Worm (Caenorhabditis elegans): Measurements from ENCODE around the gene twk-13.

Gene twk-13

DNA sequence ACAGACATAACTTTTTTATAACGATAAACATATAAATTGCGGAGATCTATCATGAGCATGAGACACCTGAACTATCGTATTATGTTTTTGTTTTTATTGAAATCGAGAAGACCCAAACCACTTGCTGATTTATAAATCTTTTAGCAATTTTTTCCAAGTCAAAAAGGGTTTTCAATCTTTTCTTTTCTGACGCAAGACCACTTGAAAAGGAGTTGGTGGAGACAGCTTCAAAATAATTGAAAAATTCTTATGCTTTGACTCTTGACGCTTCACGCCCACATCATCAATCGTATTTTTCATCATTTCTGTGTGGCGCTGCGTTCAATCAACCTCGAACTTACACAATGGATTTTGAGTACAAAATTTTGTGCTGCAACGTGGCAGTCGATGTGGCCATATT is 33.6 kb upstream of the twk-13 start, which contains the start of gene F23H12.7 (continued):
- TF ChIP-seq ztf-18 (tag; optimal IDR thresholded peaks at IDR 0.05) = no peak

ce11 chrV:12369437-12369836 is 31.6 kb upstream of the twk-13 start, which contains the start of gene gcy-13:
TSS of gene gcy-13 (minus strand) at chrV:12369537.
- no peak for TF ChIP-seq efl-1 (GFP tag; optimal IDR thresholded peaks at IDR 0.05)
- no peak for TF ChIP-seq snpc-1.1 (tag; optimal IDR thresholded peaks at IDR 0.05; ENCODE audit: insufficient read depth)
- no peak for TF ChIP-seq egrh-3 (GFP tag; IDR thresholded peaks at IDR 0.05)
- TF ChIP-seq snpc-4 (GFP tag; optimal IDR thresholded peaks at IDR 0.05) = no peak
- TF ChIP-seq snpc-4 (tag; optimal IDR thresholded peaks at IDR 0.05) = no peak
- no peak for TF ChIP-seq cebp-2 (GFP tag; IDR thresholded peaks at IDR 0.05)
- no peak for TF ChIP-seq Y56A3A.18 (GFP tag; IDR thresholded peaks at IDR 0.05)

- TF ChIP-seq efl-1 (GFP tag; optimal IDR thresholded peaks at IDR 0.05) (no peak), hsf-1 (GFP tag; IDR thresholded peaks at IDR 0.05) (no peak), ceh-100 (GFP tag; IDR thresholded peaks at IDR 0.05) (no peak), sptf-2 (GFP tag; optimal IDR thresholded peaks at IDR 0.05) (no peak), F33H1.4 (GFP tag; IDR thresholded peaks at IDR 0.05) (no peak), hrde-1 (tag; optimal IDR thresholded peaks at IDR 0.05; ENCODE audit: borderline replicate concordance) (no peak), F49E8.2 (tag; optimal IDR thresholded peaks at IDR 0.05; ENCODE audit: insufficient read depth) (no peak), F37B4.10 (GFP tag; IDR thresholded peaks at IDR 0.05) (no peak), ztf-22 (GFP tag; optimal IDR thresholded peaks at IDR 0.05) (no peak), C06A6.2 (GFP tag; conservative IDR thresholded peaks at IDR 0.05) (no peak), rec-8 (tag; optimal IDR thresholded peaks at IDR 0.05) (no peak)
These were observed 27.3 kb upstream of the twk-13 start, which contains the start of gene fipr-2 for ce11 chrV:12365104-12365503. TSS of gene fipr-2 (plus strand) at chrV:12365348.

- no peak for TF ChIP-seq Y67H2A.10 (GFP tag; conservative IDR thresholded peaks at IDR 0.05)
- TF ChIP-seq lin-35 (GFP tag; optimal IDR thresholded peaks at IDR 0.05) = no peak
- TF ChIP-seq efl-1 (GFP tag; optimal IDR thresholded peaks at IDR 0.05) = no peak
- no peak for TF ChIP-seq bed-2 (GFP tag; IDR thresholded peaks at IDR 0.05)
- no peak for TF ChIP-seq pbrm-1 (GFP tag; IDR thresholded peaks at IDR 0.05)
These were observed 23.9 kb upstream of the twk-13 start, which contains the start of gene fipr-1 for ce11 chrV:12361644-12362043. TSS of gene fipr-1 (minus strand) at chrV:12361744.

DNA sequence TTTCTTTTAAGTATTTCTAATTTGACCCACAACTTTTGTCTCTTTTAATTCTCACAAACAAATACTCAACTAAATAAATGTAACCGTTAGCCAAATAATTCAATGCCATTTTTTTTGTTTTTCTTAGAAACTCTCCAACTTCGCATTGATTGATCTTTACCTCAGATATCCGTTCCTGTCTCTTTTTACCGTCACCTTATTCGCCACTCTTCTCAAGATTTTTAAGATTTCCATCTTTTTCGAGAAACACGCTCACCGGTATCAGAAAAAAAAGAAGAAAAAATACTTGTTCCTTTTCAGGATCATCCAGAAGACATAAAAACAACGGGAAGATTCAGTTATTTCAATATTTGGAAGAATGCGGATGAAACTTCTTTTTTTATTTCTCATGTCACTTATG is 20.6 kb upstream of the twk-13 start, which contains the start of gene F23H12.5:
Gene F23H12.5, plus strand, starts transcription at position 301 of the 400 bp plus-strand sequence.
- TF ChIP-seq ekl-4 (GFP tag; IDR thresholded peaks at IDR 0.05) (no peak), B0261.1 (tag; optimal IDR thresholded peaks at IDR 0.05) (no peak), attf-5 (GFP tag; optimal IDR thresholded peaks at IDR 0.05) (no peak), B0336.3 (GFP tag; IDR thresholded peaks at IDR 0.05) (no peak), Y53F4B.3 (GFP tag; IDR thresholded peaks at IDR 0.05) (no peak), nhr-80 (tag; optimal IDR thresholded peaks at IDR 0.05) (no peak), F49E8.2 (tag; optimal IDR thresholded peaks at IDR 0.05; ENCODE audit: insufficient read depth) (no peak), egl-44 (GFP tag; IDR thresholded peaks at IDR 0.05) (no peak), ceh-79 (tag; optimal IDR thresholded peaks at IDR 0.05) (no peak), bed-2 (GFP tag; IDR thresholded peaks at IDR 0.05) (no peak)

DNA sequence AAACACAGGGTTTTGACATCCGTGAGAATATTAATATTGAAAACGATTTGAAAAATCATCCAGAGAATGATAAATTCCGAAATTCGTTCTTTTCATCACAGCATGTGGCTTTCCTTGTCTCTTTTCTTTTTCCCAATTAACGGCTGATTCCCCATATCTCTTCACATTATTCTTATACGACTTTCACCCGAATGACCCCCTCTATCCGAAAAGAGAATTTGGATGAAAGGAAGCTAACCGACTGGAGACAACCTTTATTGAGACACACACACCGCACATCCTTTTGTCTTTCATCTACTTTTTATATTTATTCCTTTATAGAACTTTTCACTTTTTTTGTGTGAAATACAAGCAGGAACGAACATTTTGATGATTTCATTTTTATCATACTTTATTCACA is 19.8 kb upstream of the twk-13 start:
- TF ChIP-seq tbx-9 (tag; optimal IDR thresholded peaks at IDR 0.05; ENCODE audit: borderline replicate concordance) (no peak), nhr-179 (tag; optimal IDR thresholded peaks at IDR 0.05) (no peak), ZK185.1 (tag; optimal IDR thresholded peaks at IDR 0.05; ENCODE audit: poor library complexity, severe bottlenecking) (no peak), attf-6 (GFP tag; IDR thresholded peaks at IDR 0.05) (no peak), aptf-3 (GFP tag; IDR thresholded peaks at IDR 0.05) (no peak), attf-5 (GFP tag; optimal IDR thresholded peaks at IDR 0.05) (no peak)
